Fruit fly (Drosophila melanogaster): ENCODE measurements around the gene CG13599.

The CG13599 gene

dm6 chr3R:23890886-23891285, 40.6 kb upstream of the CG13599 start, which contains the start of gene TfIIA-S:
Gene TfIIA-S, minus strand, starts transcription at chr3R:23891060.
- TF ChIP-seq Hr78 (GFP tag; optimal IDR thresholded peaks at IDR 0.05) (no peak), fru (GFP tag; optimal IDR thresholded peaks at IDR 0.05) (peak; percentile 72), ey (GFP tag; optimal IDR thresholded peaks at IDR 0.05) (peak; percentile 75), jim (GFP tag; optimal IDR thresholded peaks at IDR 0.05) (no peak), foxo (GFP tag; optimal IDR thresholded peaks at IDR 0.05) (peak in 1 of 2 experiments; percentile 88), Mio (GFP tag; optimal IDR thresholded peaks at IDR 0.05) (peak; percentile 44), Rel (GFP tag; optimal IDR thresholded peaks at IDR 0.05) (no peak), Rel (tag; optimal IDR thresholded peaks at IDR 0.05) (peak; percentile 69), Abd-B (GFP tag; optimal IDR thresholded peaks at IDR 0.05) (no peak), usp (GFP tag; optimal IDR thresholded peaks at IDR 0.05) (no peak), N (GFP tag; optimal IDR thresholded peaks at IDR 0.05) (no peak), CG9705 (GFP tag; optimal IDR thresholded peaks at IDR 0.05) (peak; percentile 77), Sp1 (GFP tag; optimal IDR thresholded peaks at IDR 0.05) (peak; percentile 61), pan (optimal IDR thresholded peaks at IDR 0.05) (no peak), GATAd (GFP tag; optimal IDR thresholded peaks at IDR 0.05) (peak; percentile 45), Hnf4 (GFP tag; optimal IDR thresholded peaks at IDR 0.05) (no peak), Dfd (GFP tag; optimal IDR thresholded peaks at IDR 0.05) (no peak), woc (GFP tag; optimal IDR thresholded peaks at IDR 0.05) (no peak), psq (GFP tag; optimal IDR thresholded peaks at IDR 0.05) (peak; percentile 58), Jra (GFP tag; optimal IDR thresholded peaks at IDR 0.05) (peak; percentile 57), Myc (optimal IDR thresholded peaks at IDR 0.05) (no peak), Dif (GFP tag; optimal IDR thresholded peaks at IDR 0.05; ENCODE audit: partially characterized antibody) (peak; percentile 62), sv (GFP tag; optimal IDR thresholded peaks at IDR 0.05) (peak; percentile 78), br (GFP tag; optimal IDR thresholded peaks at IDR 0.05) (peak; percentile 79), lola (GFP tag; optimal IDR thresholded peaks at IDR 0.05) (no peak), OdsH (GFP tag; optimal IDR thresholded peaks at IDR 0.05) (peak; percentile 66), CrebA (GFP tag; optimal IDR thresholded peaks at IDR 0.05; ENCODE audit: borderline replicate concordance) (no peak), Hr83 (GFP tag; optimal IDR thresholded peaks at IDR 0.05; ENCODE audit: poor library complexity, severe bottlenecking) (peak; percentile 95), dsf (GFP tag; optimal IDR thresholded peaks at IDR 0.05; ENCODE audit: borderline replicate concordance) (no peak), tai (GFP tag; optimal IDR thresholded peaks at IDR 0.05) (no peak), CG32264 (GFP tag; optimal IDR thresholded peaks at IDR 0.05) (peak; percentile 10), dmrt93B (GFP tag; optimal IDR thresholded peaks at IDR 0.05) (peak; percentile 58), rgr (GFP tag; optimal IDR thresholded peaks at IDR 0.05) (peak; percentile 87), HLH106 (tag; optimal IDR thresholded peaks at IDR 0.05) (peak; percentile 71), sage (GFP tag; optimal IDR thresholded peaks at IDR 0.05) (no peak), h (GFP tag; optimal IDR thresholded peaks at IDR 0.05) (peak; percentile 83)

dm6 chr3R:23893460-23893859, 38.0 kb upstream of the CG13599 start, which contains the start of gene tbrd-1:
Gene tbrd-1, minus strand, starts transcription at chr3R:23893560.
- TF ChIP-seq dmrt93B (GFP tag; optimal IDR thresholded peaks at IDR 0.05) (no peak), br (GFP tag; optimal IDR thresholded peaks at IDR 0.05) (no peak), usp (GFP tag; optimal IDR thresholded peaks at IDR 0.05) (no peak)

- TF ChIP-seq Hr78 (GFP tag; optimal IDR thresholded peaks at IDR 0.05) (no peak), tai (GFP tag; optimal IDR thresholded peaks at IDR 0.05) (no peak), Myc (optimal IDR thresholded peaks at IDR 0.05) (no peak), br (GFP tag; optimal IDR thresholded peaks at IDR 0.05) (no peak), CG9705 (GFP tag; optimal IDR thresholded peaks at IDR 0.05) (no peak), GATAd (GFP tag; optimal IDR thresholded peaks at IDR 0.05) (no peak), Dfd (GFP tag; optimal IDR thresholded peaks at IDR 0.05) (no peak), Hnf4 (GFP tag; optimal IDR thresholded peaks at IDR 0.05) (no peak), OdsH (GFP tag; optimal IDR thresholded peaks at IDR 0.05) (no peak), woc (GFP tag; optimal IDR thresholded peaks at IDR 0.05) (no peak), lola (GFP tag; optimal IDR thresholded peaks at IDR 0.05) (no peak), Dif (GFP tag; optimal IDR thresholded peaks at IDR 0.05; ENCODE audit: partially characterized antibody) (no peak), fru (GFP tag; optimal IDR thresholded peaks at IDR 0.05) (no peak), Jra (GFP tag; optimal IDR thresholded peaks at IDR 0.05) (no peak)
Observed at dm6 chr3R:23900092-23900491, 31.3 kb upstream of the CG13599 start.

- TF ChIP-seq Rel (GFP tag; optimal IDR thresholded peaks at IDR 0.05) = no peak
- no peak for TF ChIP-seq Rel (tag; optimal IDR thresholded peaks at IDR 0.05)
- TF ChIP-seq sage (GFP tag; optimal IDR thresholded peaks at IDR 0.05) = no peak
- no peak for TF ChIP-seq GATAd (GFP tag; optimal IDR thresholded peaks at IDR 0.05)
- TF ChIP-seq sv (GFP tag; optimal IDR thresholded peaks at IDR 0.05) = no peak
- TF ChIP-seq tai (GFP tag; optimal IDR thresholded peaks at IDR 0.05) = no peak
- TF ChIP-seq Dif (GFP tag; optimal IDR thresholded peaks at IDR 0.05; ENCODE audit: partially characterized antibody) = no peak
- TF ChIP-seq foxo (GFP tag; optimal IDR thresholded peaks at IDR 0.05) = no peak
- TF ChIP-seq Vsx2 (GFP tag; optimal IDR thresholded peaks at IDR 0.05; ENCODE audit: partially characterized antibody) = no peak
- TF ChIP-seq OdsH (GFP tag; optimal IDR thresholded peaks at IDR 0.05) = no peak
- no peak for TF ChIP-seq br (GFP tag; optimal IDR thresholded peaks at IDR 0.05)
- no peak for TF ChIP-seq pan (optimal IDR thresholded peaks at IDR 0.05)
- TF ChIP-seq fru (GFP tag; optimal IDR thresholded peaks at IDR 0.05) = no peak
- no peak for TF ChIP-seq brk (GFP tag; optimal IDR thresholded peaks at IDR 0.05)
- no peak for TF ChIP-seq Mio (GFP tag; optimal IDR thresholded peaks at IDR 0.05)
- TF ChIP-seq Dfd (GFP tag; optimal IDR thresholded peaks at IDR 0.05) = no peak
- no peak for TF ChIP-seq Hnf4 (GFP tag; optimal IDR thresholded peaks at IDR 0.05)
- TF ChIP-seq woc (GFP tag; optimal IDR thresholded peaks at IDR 0.05) = no peak
- TF ChIP-seq usp (GFP tag; optimal IDR thresholded peaks at IDR 0.05) = no peak
- no peak for TF ChIP-seq rgr (GFP tag; optimal IDR thresholded peaks at IDR 0.05)
- no peak for TF ChIP-seq CG9705 (GFP tag; optimal IDR thresholded peaks at IDR 0.05)
Observed at dm6 chr3R:23902034-23902433, 29.4 kb upstream of the CG13599 start.
